Fruit fly (Drosophila melanogaster) whole organism, larva: ENCODE measurements around the gene CG31445.

ENCODE experiments used
- noc ChIP-seq: fragments of 200-800 bp; sonication (Bioruptor generic); optimal IDR thresholded peaks from 3 replicates; lab custom pipeline; 2019; ENCODE audit warnings: missing biosample characterization, mild to moderate bottlenecking, missing genetic modification characterization, moderate library complexity

Gene CG31445

DNA sequence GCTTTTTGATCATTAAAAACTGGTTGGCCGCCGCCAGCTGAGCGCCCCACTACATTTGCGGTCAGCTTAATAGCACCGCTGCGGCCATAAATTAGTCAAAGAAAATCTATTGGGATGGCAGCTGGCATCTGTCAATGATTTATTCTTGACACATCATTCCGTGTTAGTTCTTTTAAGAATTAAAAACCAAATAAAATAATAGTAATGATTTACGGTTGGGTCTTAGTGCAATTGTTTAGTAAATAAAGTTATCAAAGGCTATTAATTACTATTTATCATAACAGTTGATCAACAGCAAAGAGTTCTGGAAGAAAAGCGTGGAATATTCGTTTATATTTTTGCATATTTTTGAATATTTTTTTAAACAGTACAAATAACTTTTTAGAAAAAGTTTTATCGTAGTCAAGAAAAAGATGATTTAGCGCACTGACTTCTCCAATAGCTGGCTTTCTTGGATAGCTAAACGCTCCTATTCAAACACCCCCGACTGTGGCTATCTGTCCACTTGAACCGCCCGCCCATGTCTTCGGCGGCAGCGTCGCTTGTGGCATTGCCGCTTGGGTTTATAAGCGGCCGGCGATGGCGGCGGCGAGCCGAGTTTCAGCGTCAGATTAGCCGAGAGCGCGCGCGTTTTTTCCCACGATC lies 47.5 kb downstream of the CG31445 start, which contains the start of gene CG14515:
CG14515 (plus strand) TSS at position 590 of the 645 bp plus-strand sequence.
- no peak for TF ChIP-seq noc (tag; lab: Kevin White, UChicago)

- no peak for TF ChIP-seq noc (tag; lab: Kevin White, UChicago)
Measured at dm6 chr3R:29194957-29195356, 49.7 kb downstream of the CG31445 start, which contains the start of gene jus. Gene jus (minus strand): TSS chr3R:29194994.

- no peak for TF ChIP-seq noc (tag; lab: Kevin White, UChicago)
Measured at dm6 chr3R:29190984-29191383, 53.6 kb downstream of the CG31445 start.
